Fruit fly (Drosophila melanogaster): ENCODE measurements around the gene rdgA.

rdgA gene

dm6 chrX:9062665-9063064 is 155.8 kb downstream of the rdgA start (continued):
- TF ChIP-seq CG15514 (GFP tag; optimal IDR thresholded peaks at IDR 0.05) (no peak), CG1233 (GFP tag; optimal IDR thresholded peaks at IDR 0.05) (no peak), hkb (optimal IDR thresholded peaks at IDR 0.05) (no peak), hkb (GFP tag; IDR thresholded peaks at IDR 0.05) (peak; percentile 36), NFAT (GFP tag; IDR thresholded peaks at IDR 0.05) (peak; percentile 34; the same call in 1 of the 2 replicates), Bdp1 (GFP tag; optimal IDR thresholded peaks at IDR 0.05) (no peak), hth (optimal IDR thresholded peaks at IDR 0.05) (no peak), CG4424 (GFP tag; optimal IDR thresholded peaks at IDR 0.05) (no peak), dpn (GFP tag; optimal IDR thresholded peaks at IDR 0.05) (no peak), abd-A (tag; optimal IDR thresholded peaks at IDR 0.05) (no peak), Rfx (GFP tag; IDR thresholded peaks at IDR 0.05) (peak; percentile 63), CG17186 (GFP tag; optimal IDR thresholded peaks at IDR 0.05) (no peak), CG18764 (GFP tag; optimal IDR thresholded peaks at IDR 0.05) (no peak), aop (GFP tag; IDR thresholded peaks at IDR 0.05) (no peak), oc (tag; optimal IDR thresholded peaks at IDR 0.05) (no peak), Lim3 (GFP tag; IDR thresholded peaks at IDR 0.05) (no peak), NK7.1 (GFP tag; optimal IDR thresholded peaks at IDR 0.05) (no peak), Kr (GFP tag; optimal IDR thresholded peaks at IDR 0.05) (no peak), Myb (GFP tag; optimal IDR thresholded peaks at IDR 0.05) (no peak), pfk (GFP tag; optimal IDR thresholded peaks at IDR 0.05) (no peak), sqz (GFP tag; optimal IDR thresholded peaks at IDR 0.05) (no peak), cwo (GFP tag; optimal IDR thresholded peaks at IDR 0.05) (no peak), klu (GFP tag; IDR thresholded peaks at IDR 0.05) (0 out of 2 replicates have a peak, but pooled peaks have one; percentile 11), sisA (GFP tag; IDR thresholded peaks at IDR 0.05) (peak; percentile 11; the same call in 1 of the 2 replicates), Sry-β (GFP tag; optimal IDR thresholded peaks at IDR 0.05) (no peak), tgo (GFP tag; IDR thresholded peaks at IDR 0.05) (peak; percentile 60), CG4730 (GFP tag; IDR thresholded peaks at IDR 0.05) (0 out of 2 replicates have a peak, but pooled peaks have one; percentile 11), CG8089 (GFP tag; optimal IDR thresholded peaks at IDR 0.05) (no peak), fd102C (GFP tag; optimal IDR thresholded peaks at IDR 0.05) (no peak), CG4707 (GFP tag; optimal IDR thresholded peaks at IDR 0.05) (no peak), seq (GFP tag; IDR thresholded peaks at IDR 0.05) (0 out of 2 replicates have a peak, but pooled peaks have one; percentile 28), CG17385 (GFP tag; optimal IDR thresholded peaks at IDR 0.05) (no peak), CG31224 (GFP tag; IDR thresholded peaks at IDR 0.05) (no peak), gsb (GFP tag; IDR thresholded peaks at IDR 0.05) (0 out of 2 replicates have a peak, but pooled peaks have one; percentile 5), bab2 (GFP tag; optimal IDR thresholded peaks at IDR 0.05) (no peak), exex (tag; optimal IDR thresholded peaks at IDR 0.05) (no peak), kah (GFP tag; optimal IDR thresholded peaks at IDR 0.05) (no peak), psq (GFP tag; optimal IDR thresholded peaks at IDR 0.05) (no peak), Hr3 (GFP tag; optimal IDR thresholded peaks at IDR 0.05) (no peak), Vsx1 (GFP tag; optimal IDR thresholded peaks at IDR 0.05) (no peak), dan (GFP tag; IDR thresholded peaks at IDR 0.05) (no peak), dysf (GFP tag; IDR thresholded peaks at IDR 0.05) (peak; percentile 60; the same call in 1 of the 3 replicates), CG10366 (GFP tag; IDR thresholded peaks at IDR 0.05) (peak; percentile 37; the same call in 1 of the 2 replicates), CG10147 (GFP tag; optimal IDR thresholded peaks at IDR 0.05) (no peak), BtbVII (GFP tag; optimal IDR thresholded peaks at IDR 0.05) (no peak), knrl (GFP tag; IDR thresholded peaks at IDR 0.05; ENCODE audit: partially characterized antibody) (no peak), CG4328 (GFP tag; optimal IDR thresholded peaks at IDR 0.05) (no peak), en (GFP tag; optimal IDR thresholded peaks at IDR 0.05) (no peak), vvl (GFP tag; IDR thresholded peaks at IDR 0.05) (peak; percentile 34; the same call in 1 of the 2 replicates), CG18619 (GFP tag; optimal IDR thresholded peaks at IDR 0.05) (peak; percentile 21), CTCF (GFP tag; optimal IDR thresholded peaks at IDR 0.05) (no peak), CG11560 (tag; IDR thresholded peaks at IDR 0.05) (no peak), CG12942 (GFP tag; optimal IDR thresholded peaks at IDR 0.05) (no peak)

All from whole organism, embryonic.